Worm (Caenorhabditis elegans) whole organism, L3 larva: ENCODE measurements around the gene F56D6.13.

ENCODE experiments used
- fkh-10 ChIP-seq: sonication (generic microtip); optimal IDR thresholded peaks from 2 replicates; lab custom pipeline; 2017; ENCODE audit warnings: missing biosample characterization, missing genetic modification reagents, missing genetic modification characterization
- mdl-1 ChIP-seq: fragments of 150-350 bp; optimal IDR thresholded peaks from 2 replicates; lab custom pipeline; 2014; ENCODE audit warnings: missing biosample characterization, missing genetic modification characterization
- nfya-1 ChIP-seq: sonication (generic microtip); optimal IDR thresholded peaks from 2 replicates; lab custom pipeline; 2017; ENCODE audit warnings: missing genetic modification characterization, mild to moderate bottlenecking, missing compliant biosample characterization, antibody characterized with exemption, moderate library complexity; ENCODE audit not compliant: insufficient read depth
- nhr-11 ChIP-seq: fragments of 150-350 bp; optimal IDR thresholded peaks from 2 replicates; lab custom pipeline; 2014; ENCODE audit warnings: missing biosample characterization, missing genetic modification characterization
- nhr-76 ChIP-seq: fragments of 150-350 bp; sonication (generic microtip); optimal IDR thresholded peaks from 5 replicates; lab custom pipeline; 2014; ENCODE audit warnings: missing biosample characterization, missing genetic modification characterization
- nhr-77 ChIP-seq: fragments of 150-350 bp; optimal IDR thresholded peaks from 2 replicates; lab custom pipeline; 2014; ENCODE audit warnings: missing biosample characterization, missing genetic modification characterization

- TF ChIP-seq mdl-1 (tag; lab: Kevin White, UChicago) (no peak), nfya-1 (no peak), fkh-10 (no peak), nhr-77 (tag; lab: Kevin White, UChicago) (no peak), nhr-11 (tag; lab: Kevin White, UChicago) (no peak), nhr-76 (tag; lab: Kevin White, UChicago) (no peak)
Observed at ce11 chrIV:3859552-3859951, 49.7 kb upstream of the F56D6.13 start.
